Fruit fly (Drosophila melanogaster): ENCODE results near the gene CG46458.

DNA sequence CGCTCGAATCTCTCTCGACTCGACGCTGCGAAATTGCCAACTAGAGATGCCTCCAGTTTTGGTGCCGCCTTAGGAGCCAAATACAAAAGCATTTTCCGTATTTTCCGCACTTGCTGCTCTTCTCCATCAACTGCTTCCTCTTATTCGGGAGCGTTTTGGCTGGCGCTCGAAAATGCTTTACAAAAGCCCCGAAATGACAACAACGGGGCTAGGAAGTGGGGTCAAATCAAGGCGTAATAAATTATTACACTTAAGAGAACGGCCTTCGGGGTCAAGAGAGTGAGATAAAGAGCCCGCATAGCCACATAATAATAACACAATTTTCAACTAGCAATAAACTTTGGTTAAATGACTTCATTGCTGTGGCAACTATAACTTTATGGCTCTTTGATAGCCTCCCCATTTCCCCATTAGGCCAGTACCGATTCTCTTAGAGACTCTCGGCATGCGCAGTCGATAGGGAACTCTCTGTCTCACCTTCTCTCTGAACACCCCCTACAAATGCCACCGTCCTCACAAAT lies at the start of gene CG46458:
- TF ChIP-seq CG32264 (GFP tag; optimal IDR thresholded peaks at IDR 0.05) (no peak), brk (GFP tag; optimal IDR thresholded peaks at IDR 0.05) (no peak), psq (GFP tag; optimal IDR thresholded peaks at IDR 0.05) (no peak), dl (GFP tag; optimal IDR thresholded peaks at IDR 0.05; ENCODE audit: insufficient read depth in 1 of 2, partially characterized antibody in 2 of 2) (no peak), Jra (GFP tag; optimal IDR thresholded peaks at IDR 0.05) (no peak)

Measured in whole organism, wandering third instar larva.